Worm (Caenorhabditis elegans): ENCODE data around the gene F21D9.2.
A peak's percentile ranks its signal among the peaks of the same experiment; 100 is the strongest.

Gene F21D9.2

ce11 chrV:19262349-19262748, at the start of gene F21D9.2:
Gene F21D9.2 (minus strand): TSS chrV:19262449.
- TF ChIP-seq ets-7 (tag; optimal IDR thresholded peaks at IDR 0.05), result no peak
- TF ChIP-seq sea-1 (GFP tag; conservative IDR thresholded peaks at IDR 0.05), result no peak
- TF ChIP-seq aly-1 (tag; optimal IDR thresholded peaks at IDR 0.05), result no peak
- TF ChIP-seq flt-1 (GFP tag; IDR thresholded peaks at IDR 0.05), result no peak
- no peak for TF ChIP-seq ama-1 (optimal IDR thresholded peaks at IDR 0.05)
- TF ChIP-seq ceh-36 (tag; optimal IDR thresholded peaks at IDR 0.05), result no peak
- TF ChIP-seq scrt-1 (GFP tag; IDR thresholded peaks at IDR 0.05), result no peak
- TF ChIP-seq F13C5.2 (tag; optimal IDR thresholded peaks at IDR 0.05), result no peak
- no peak for TF ChIP-seq pes-1 (GFP tag; IDR thresholded peaks at IDR 0.05)
- no peak for TF ChIP-seq tbx-37 (GFP tag; conservative IDR thresholded peaks at IDR 0.05)
- TF ChIP-seq tra-4 (tag; optimal IDR thresholded peaks at IDR 0.05), result no peak
- no peak for TF ChIP-seq hmbx-1 (tag; optimal IDR thresholded peaks at IDR 0.05)
- TF ChIP-seq B0310.2 (tag; optimal IDR thresholded peaks at IDR 0.05), result no peak
- TF ChIP-seq hnd-1 (tag; optimal IDR thresholded peaks at IDR 0.05), result no peak

ce11 chrV:19311391-19311790, 49.1 kb upstream of the F21D9.2 start, which contains the start of gene C43D7.8:
Gene C43D7.8 (minus strand): TSS chrV:19311491.
- TF ChIP-seq flt-1 (GFP tag; IDR thresholded peaks at IDR 0.05) (no peak), tbx-37 (GFP tag; conservative IDR thresholded peaks at IDR 0.05) (no peak), ceh-13 (GFP tag; optimal IDR thresholded peaks at IDR 0.05) (no peak), ceh-36 (tag; optimal IDR thresholded peaks at IDR 0.05) (no peak), scrt-1 (GFP tag; IDR thresholded peaks at IDR 0.05) (no peak), F13C5.2 (tag; optimal IDR thresholded peaks at IDR 0.05) (no peak), aly-1 (tag; optimal IDR thresholded peaks at IDR 0.05) (no peak), tbx-11 (GFP tag; IDR thresholded peaks at IDR 0.05) (no peak), ama-1 (optimal IDR thresholded peaks at IDR 0.05) (no peak), pes-1 (GFP tag; IDR thresholded peaks at IDR 0.05) (no peak), hmg-4 (GFP tag; optimal IDR thresholded peaks at IDR 0.05) (no peak), hmbx-1 (tag; optimal IDR thresholded peaks at IDR 0.05) (no peak), tra-4 (tag; optimal IDR thresholded peaks at IDR 0.05) (no peak), B0310.2 (tag; optimal IDR thresholded peaks at IDR 0.05) (no peak), ets-7 (tag; optimal IDR thresholded peaks at IDR 0.05) (no peak), hnd-1 (tag; optimal IDR thresholded peaks at IDR 0.05) (no peak), sea-1 (GFP tag; conservative IDR thresholded peaks at IDR 0.05) (no peak)

ce11 chrV:19309591-19309990, 47.3 kb upstream of the F21D9.2 start, which contains the start of gene F55C9.11:
Gene F55C9.11 (minus strand): TSS chrV:19309691.
- TF ChIP-seq scrt-1 (GFP tag; IDR thresholded peaks at IDR 0.05) (no peak), tra-4 (tag; optimal IDR thresholded peaks at IDR 0.05) (no peak), ceh-36 (tag; optimal IDR thresholded peaks at IDR 0.05) (no peak), pes-1 (GFP tag; IDR thresholded peaks at IDR 0.05) (no peak), ceh-13 (GFP tag; optimal IDR thresholded peaks at IDR 0.05) (no peak), tbx-11 (GFP tag; IDR thresholded peaks at IDR 0.05) (no peak), aly-1 (tag; optimal IDR thresholded peaks at IDR 0.05) (no peak), hmg-4 (GFP tag; optimal IDR thresholded peaks at IDR 0.05) (no peak), flt-1 (GFP tag; IDR thresholded peaks at IDR 0.05) (no peak), sea-1 (GFP tag; conservative IDR thresholded peaks at IDR 0.05) (no peak), F13C5.2 (tag; optimal IDR thresholded peaks at IDR 0.05) (no peak), tbx-37 (GFP tag; conservative IDR thresholded peaks at IDR 0.05) (no peak), B0310.2 (tag; optimal IDR thresholded peaks at IDR 0.05) (no peak), ama-1 (optimal IDR thresholded peaks at IDR 0.05) (no peak), hmbx-1 (tag; optimal IDR thresholded peaks at IDR 0.05) (no peak)

ce11 chrV:19308137-19308536, 45.9 kb upstream of the F21D9.2 start:
- TF ChIP-seq scrt-1 (GFP tag; IDR thresholded peaks at IDR 0.05) (no peak), tra-4 (tag; optimal IDR thresholded peaks at IDR 0.05) (no peak), hmg-4 (GFP tag; optimal IDR thresholded peaks at IDR 0.05) (peak; percentile 19)

ce11 chrV:19306906-19307305, 44.7 kb upstream of the F21D9.2 start, which contains the start of gene F55C9.15:
Gene F55C9.15 (minus strand): TSS chrV:19307006.
- TF ChIP-seq tbx-11 (GFP tag; IDR thresholded peaks at IDR 0.05) (no peak), tra-4 (tag; optimal IDR thresholded peaks at IDR 0.05) (no peak), scrt-1 (GFP tag; IDR thresholded peaks at IDR 0.05) (no peak), flt-1 (GFP tag; IDR thresholded peaks at IDR 0.05) (no peak), ceh-13 (GFP tag; optimal IDR thresholded peaks at IDR 0.05) (no peak), ama-1 (optimal IDR thresholded peaks at IDR 0.05) (no peak)

ce11 chrV:19303589-19304174, 41.4 kb upstream of the F21D9.2 start, which contains the start of the genes fbxb-63 and fbxb-61:
Gene fbxb-63 (minus strand): TSS chrV:19303730.
Gene fbxb-61 (plus strand): TSS chrV:19304124.
- TF ChIP-seq ets-7 (tag; optimal IDR thresholded peaks at IDR 0.05) (no peak), tra-4 (tag; optimal IDR thresholded peaks at IDR 0.05) (no peak), hmbx-1 (tag; optimal IDR thresholded peaks at IDR 0.05) (no peak), ceh-36 (tag; optimal IDR thresholded peaks at IDR 0.05) (no peak), scrt-1 (GFP tag; IDR thresholded peaks at IDR 0.05) (no peak), tbx-11 (GFP tag; IDR thresholded peaks at IDR 0.05) (no peak), aly-1 (tag; optimal IDR thresholded peaks at IDR 0.05) (no peak), sea-1 (GFP tag; conservative IDR thresholded peaks at IDR 0.05) (no peak), ceh-13 (GFP tag; optimal IDR thresholded peaks at IDR 0.05) (no peak), hmg-4 (GFP tag; optimal IDR thresholded peaks at IDR 0.05) (no peak), pes-1 (GFP tag; IDR thresholded peaks at IDR 0.05) (no peak)

- TF ChIP-seq ceh-36 (tag; optimal IDR thresholded peaks at IDR 0.05) (no peak), tra-4 (tag; optimal IDR thresholded peaks at IDR 0.05) (no peak), aly-1 (tag; optimal IDR thresholded peaks at IDR 0.05) (no peak), F13C5.2 (tag; optimal IDR thresholded peaks at IDR 0.05) (no peak), pes-1 (GFP tag; IDR thresholded peaks at IDR 0.05) (no peak), hmbx-1 (tag; optimal IDR thresholded peaks at IDR 0.05) (no peak), ceh-13 (GFP tag; optimal IDR thresholded peaks at IDR 0.05) (no peak)
These were observed 39.7 kb upstream of the F21D9.2 start, which contains the start of gene fbxb-62 for ce11 chrV:19301934-19302333. Gene fbxb-62 (minus strand): TSS chrV:19302034.

Data from whole organism, early embryonic.